Worm (Caenorhabditis elegans) whole organism, dauer: ENCODE data around the gene rpt-6.

Source experiments
- unc-62 ChIP-seq: sonication (generic microtip); optimal IDR thresholded peaks from 2 replicates; lab custom pipeline; 2017; ENCODE audit warnings: missing biosample characterization, missing genetic modification reagents, missing genetic modification characterization

The rpt-6 gene

ce11 chrIII:12370011-12370506 lies at the start of gene rpt-6:
rpt-6 (plus strand) TSS chrIII:12370456.
- TF ChIP-seq unc-62 (GFP tag; lab: Kevin White, UChicago), result no peak

ce11 chrIII:12325284-12325683 lies 45.0 kb upstream of the rpt-6 start:
- TF ChIP-seq unc-62 (GFP tag; lab: Kevin White, UChicago), result no peak

ce11 chrIII:12327528-12327997 lies 42.7 kb upstream of the rpt-6 start, which contains the start of the genes zip-12 and Y75B8A.63:
zip-12 (plus strand) TSS chrIII:12327914.
Y75B8A.63 (plus strand) TSS chrIII:12327947.
- no peak for TF ChIP-seq unc-62 (GFP tag; lab: Kevin White, UChicago)

ce11 chrIII:12331300-12331699 lies 39.0 kb upstream of the rpt-6 start:
- no peak for TF ChIP-seq unc-62 (GFP tag; lab: Kevin White, UChicago)

- TF ChIP-seq unc-62 (GFP tag; lab: Kevin White, UChicago), result no peak
Measured at ce11 chrIII:12333445-12333844, 36.8 kb upstream of the rpt-6 start, which contains the start of gene zip-1. zip-1 (plus strand) TSS chrIII:12333745.

- TF ChIP-seq unc-62 (GFP tag; lab: Kevin White, UChicago), result no peak
Measured at ce11 chrIII:12334268-12334667, 36.0 kb upstream of the rpt-6 start.

- TF ChIP-seq unc-62 (GFP tag; lab: Kevin White, UChicago), result no peak
Measured at ce11 chrIII:12335400-12335994, 34.8 kb upstream of the rpt-6 start.

ce11 chrIII:12344940-12345339 lies 25.3 kb upstream of the rpt-6 start:
- no peak for TF ChIP-seq unc-62 (GFP tag; lab: Kevin White, UChicago)

ce11 chrIII:12349027-12349426 lies 21.2 kb upstream of the rpt-6 start:
- no peak for TF ChIP-seq unc-62 (GFP tag; lab: Kevin White, UChicago)

- no peak for TF ChIP-seq unc-62 (GFP tag; lab: Kevin White, UChicago)
Measured at ce11 chrIII:12351301-12351700, 19.0 kb upstream of the rpt-6 start, which contains the start of the genes pph-4.1 and Y75B8A.31. pph-4.1 (minus strand) TSS chrIII:12351336. Y75B8A.31 (plus strand) TSS chrIII:12351642.

ce11 chrIII:12356588-12356987 lies 13.7 kb upstream of the rpt-6 start:
- TF ChIP-seq unc-62 (GFP tag; lab: Kevin White, UChicago), result no peak

ce11 chrIII:12358461-12358860 lies 11.8 kb upstream of the rpt-6 start, which contains the start of gene Y75B8A.32:
Y75B8A.32 (minus strand) TSS chrIII:12358561.
- no peak for TF ChIP-seq unc-62 (GFP tag; lab: Kevin White, UChicago)

- TF ChIP-seq unc-62 (GFP tag; lab: Kevin White, UChicago), result no peak
Measured at ce11 chrIII:12359265-12359664, 11.0 kb upstream of the rpt-6 start, which contains the start of gene Y75B8A.34. Y75B8A.34 (plus strand) TSS chrIII:12359565.

ce11 chrIII:12366989-12367557 lies 3.2 kb upstream of the rpt-6 start, which contains the start of gene Y75B8A.33:
Y75B8A.33 (minus strand) TSS chrIII:12367373.
- no peak for TF ChIP-seq unc-62 (GFP tag; lab: Kevin White, UChicago)

ce11 chrIII:12367891-12368290 lies 2.4 kb upstream of the rpt-6 start:
- TF ChIP-seq unc-62 (GFP tag; lab: Kevin White, UChicago), result no peak
